Fruit fly (Drosophila melanogaster): Measurements from ENCODE around the gene ZAP3.

The ZAP3 gene

dm6 chrX:10047961-10048360 is 34.3 kb downstream of the ZAP3 start:
- TF ChIP-seq Dif (GFP tag; optimal IDR thresholded peaks at IDR 0.05; ENCODE audit: partially characterized antibody): peak; percentile 31
- TF ChIP-seq Dfd (GFP tag; optimal IDR thresholded peaks at IDR 0.05): no peak
- TF ChIP-seq foxo (GFP tag; optimal IDR thresholded peaks at IDR 0.05): no peak
- TF ChIP-seq fru (GFP tag; optimal IDR thresholded peaks at IDR 0.05): no peak

- TF ChIP-seq dl (GFP tag; optimal IDR thresholded peaks at IDR 0.05; ENCODE audit: insufficient read depth in 1 of 2, partially characterized antibody in 2 of 2) (no peak), tai (GFP tag; optimal IDR thresholded peaks at IDR 0.05) (no peak), Myc (optimal IDR thresholded peaks at IDR 0.05) (no peak), Hnf4 (GFP tag; optimal IDR thresholded peaks at IDR 0.05) (no peak), CG9705 (GFP tag; optimal IDR thresholded peaks at IDR 0.05) (no peak), brk (GFP tag; optimal IDR thresholded peaks at IDR 0.05) (no peak), jim (GFP tag; optimal IDR thresholded peaks at IDR 0.05) (no peak), Abd-B (GFP tag; optimal IDR thresholded peaks at IDR 0.05) (no peak)
Observed at dm6 chrX:10046760-10047159, 35.5 kb downstream of the ZAP3 start.

dm6 chrX:10045763-10046162 is 36.5 kb downstream of the ZAP3 start:
- TF ChIP-seq h (GFP tag; optimal IDR thresholded peaks at IDR 0.05) (no peak), Sp1 (GFP tag; optimal IDR thresholded peaks at IDR 0.05) (no peak), Hr78 (GFP tag; optimal IDR thresholded peaks at IDR 0.05) (no peak), Dif (GFP tag; optimal IDR thresholded peaks at IDR 0.05; ENCODE audit: partially characterized antibody) (no peak), dsf (GFP tag; optimal IDR thresholded peaks at IDR 0.05; ENCODE audit: borderline replicate concordance) (no peak), rgr (GFP tag; optimal IDR thresholded peaks at IDR 0.05) (no peak), br (GFP tag; optimal IDR thresholded peaks at IDR 0.05) (no peak), fru (GFP tag; optimal IDR thresholded peaks at IDR 0.05) (no peak), Jra (GFP tag; optimal IDR thresholded peaks at IDR 0.05) (no peak), psq (GFP tag; optimal IDR thresholded peaks at IDR 0.05) (no peak), CG9705 (GFP tag; optimal IDR thresholded peaks at IDR 0.05) (no peak), Rel (GFP tag; optimal IDR thresholded peaks at IDR 0.05) (no peak), Rel (tag; optimal IDR thresholded peaks at IDR 0.05) (no peak), jim (GFP tag; optimal IDR thresholded peaks at IDR 0.05) (no peak), HLH106 (tag; optimal IDR thresholded peaks at IDR 0.05) (no peak), Myc (optimal IDR thresholded peaks at IDR 0.05) (no peak), lola (GFP tag; optimal IDR thresholded peaks at IDR 0.05) (no peak), pan (optimal IDR thresholded peaks at IDR 0.05) (no peak), Vsx2 (GFP tag; optimal IDR thresholded peaks at IDR 0.05; ENCODE audit: partially characterized antibody) (no peak), Hr83 (GFP tag; optimal IDR thresholded peaks at IDR 0.05; ENCODE audit: poor library complexity, severe bottlenecking) (no peak), foxo (GFP tag; optimal IDR thresholded peaks at IDR 0.05) (no peak)

- no peak for TF ChIP-seq fru (GFP tag; optimal IDR thresholded peaks at IDR 0.05)
- TF ChIP-seq Abd-B (GFP tag; optimal IDR thresholded peaks at IDR 0.05): no peak
- no peak for TF ChIP-seq Dif (GFP tag; optimal IDR thresholded peaks at IDR 0.05; ENCODE audit: partially characterized antibody)
- TF ChIP-seq Sp1 (GFP tag; optimal IDR thresholded peaks at IDR 0.05): no peak
- no peak for TF ChIP-seq Hr83 (GFP tag; optimal IDR thresholded peaks at IDR 0.05; ENCODE audit: poor library complexity, severe bottlenecking)
- no peak for TF ChIP-seq foxo (GFP tag; optimal IDR thresholded peaks at IDR 0.05)
- no peak for TF ChIP-seq psq (GFP tag; optimal IDR thresholded peaks at IDR 0.05)
- no peak for TF ChIP-seq CG32264 (GFP tag; optimal IDR thresholded peaks at IDR 0.05)
- no peak for TF ChIP-seq N (GFP tag; optimal IDR thresholded peaks at IDR 0.05)
- no peak for TF ChIP-seq GATAd (GFP tag; optimal IDR thresholded peaks at IDR 0.05)
- TF ChIP-seq usp (GFP tag; optimal IDR thresholded peaks at IDR 0.05): no peak
Observed at dm6 chrX:10043873-10044272, 38.4 kb downstream of the ZAP3 start.

- TF ChIP-seq CrebA (GFP tag; optimal IDR thresholded peaks at IDR 0.05; ENCODE audit: borderline replicate concordance) (no peak), Hr83 (GFP tag; optimal IDR thresholded peaks at IDR 0.05; ENCODE audit: poor library complexity, severe bottlenecking) (no peak), rgr (GFP tag; optimal IDR thresholded peaks at IDR 0.05) (no peak), Sp1 (GFP tag; optimal IDR thresholded peaks at IDR 0.05) (no peak), lola (GFP tag; optimal IDR thresholded peaks at IDR 0.05) (no peak), Dfd (GFP tag; optimal IDR thresholded peaks at IDR 0.05) (no peak), Abd-B (GFP tag; optimal IDR thresholded peaks at IDR 0.05) (no peak), dsf (GFP tag; optimal IDR thresholded peaks at IDR 0.05; ENCODE audit: borderline replicate concordance) (no peak), foxo (GFP tag; optimal IDR thresholded peaks at IDR 0.05) (no peak), dmrt93B (GFP tag; optimal IDR thresholded peaks at IDR 0.05) (no peak), Dif (GFP tag; optimal IDR thresholded peaks at IDR 0.05; ENCODE audit: partially characterized antibody) (no peak), Hnf4 (GFP tag; optimal IDR thresholded peaks at IDR 0.05) (no peak), woc (GFP tag; optimal IDR thresholded peaks at IDR 0.05) (no peak)
Observed at dm6 chrX:10039528-10039927, 42.8 kb downstream of the ZAP3 start.
